Fruit fly (Drosophila melanogaster) ovary, adult (tissue): Measurements from ENCODE around the gene CG5853.

Experiments used
- CG17801 ChIP-seq: fragments of 200-800 bp; optimal IDR thresholded peaks from 2 replicates; lab custom pipeline; 2019; ENCODE audit warnings: missing biosample characterization, mild to moderate bottlenecking, missing genetic modification characterization, moderate library complexity; ENCODE audit not compliant: partially characterized antibody

Gene CG5853

DNA sequence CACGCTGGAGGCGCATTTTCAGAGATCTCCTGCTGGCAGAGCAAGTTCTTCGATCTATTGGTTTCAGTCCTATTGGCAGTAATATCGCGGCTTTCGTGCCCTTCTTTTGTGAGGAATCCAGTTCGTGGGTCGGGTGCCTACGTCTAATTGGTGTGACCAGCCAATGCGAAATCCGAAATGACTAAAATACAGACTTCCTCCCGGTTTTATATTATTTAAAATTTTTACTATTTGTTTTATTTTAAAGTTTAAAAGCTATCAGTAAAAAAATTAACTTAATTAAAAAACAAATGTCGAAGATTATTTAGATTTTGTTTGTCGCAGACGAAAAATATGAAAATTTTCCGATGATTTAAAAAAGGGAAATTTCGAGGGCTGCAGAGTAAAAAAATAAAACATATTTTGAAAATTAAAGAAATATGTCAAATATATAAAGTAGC is 16.2 kb upstream of the CG5853 start, which contains the start of gene CG5850:
TSS of gene CG5850 (minus strand) at position 347 of the 440 bp plus-strand sequence.
- peak; percentile 18 for TF ChIP-seq CG17801

DNA sequence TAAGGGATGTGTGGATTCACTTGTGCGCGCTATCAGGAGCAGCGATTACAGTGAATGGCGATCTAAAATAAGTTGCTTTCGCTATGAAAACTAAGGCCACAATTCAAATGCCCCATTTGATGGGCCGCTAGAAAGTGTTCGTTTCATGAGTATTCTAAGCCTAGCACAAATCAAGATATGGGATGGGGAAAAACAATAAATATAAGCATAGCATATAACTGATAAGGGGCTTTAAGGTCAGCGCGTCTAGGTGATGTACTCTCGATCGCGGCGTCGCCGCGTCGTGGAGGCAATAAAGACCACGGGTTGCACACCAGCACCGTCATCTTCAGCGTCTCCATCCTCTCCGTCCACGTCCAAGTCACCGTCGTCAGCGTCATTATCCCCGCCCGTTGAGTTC is 13.3 kb upstream of the CG5853 start:
- TF ChIP-seq CG17801: no peak

- peak; percentile 96 for TF ChIP-seq CG17801
Measured at dm6 chr2L:9956993-9957652, 9.7 kb upstream of the CG5853 start, which contains the start of the genes CG4658 and CG5846. Gene CG4658 (plus strand): TSS chr2L:9957132. Gene CG5846 (minus strand): TSS chr2L:9957237.

DNA sequence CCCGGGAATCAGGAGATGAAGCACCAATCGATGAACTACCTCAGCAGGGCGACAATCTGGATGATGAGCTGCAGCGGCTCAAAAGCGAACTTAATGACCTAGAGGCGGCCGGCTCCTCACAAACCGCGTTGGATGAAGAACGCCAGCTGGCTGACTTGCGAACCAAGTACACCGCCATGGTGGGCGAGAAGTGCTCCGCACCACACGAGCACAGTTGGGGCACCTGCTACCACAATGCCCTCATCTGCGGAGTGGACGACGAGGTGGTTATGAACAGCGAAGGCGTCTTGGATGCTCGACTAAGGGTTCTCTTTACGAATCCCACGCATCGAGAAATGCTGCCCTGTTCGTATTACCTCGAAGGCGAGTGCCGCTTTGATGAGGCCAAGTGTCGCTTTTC is 7.2 kb upstream of the CG5853 start:
- TF ChIP-seq CG17801: no peak

- peak; percentile 94 for TF ChIP-seq CG17801
Measured at dm6 chr2L:9954119-9954518, 6.7 kb upstream of the CG5853 start, which contains the start of the genes CG13126 and CG4709. Gene CG13126 (minus strand): TSS chr2L:9954181. Gene CG4709 (plus strand): TSS chr2L:9954325.

dm6 chr2L:9949178-9950062 is 2.0 kb upstream of the CG5853 start:
- TF ChIP-seq CG17801: no peak

- TF ChIP-seq CG17801: no peak
Measured at dm6 chr2L:9948520-9948858, 1.0 kb upstream of the CG5853 start.

dm6 chr2L:9947738-9948519 is 481 bp upstream of the CG5853 start:
- no peak for TF ChIP-seq CG17801

- no peak for TF ChIP-seq CG17801
Measured at dm6 chr2L:9946051-9946450, 1.4 kb downstream of the CG5853 start.

DNA sequence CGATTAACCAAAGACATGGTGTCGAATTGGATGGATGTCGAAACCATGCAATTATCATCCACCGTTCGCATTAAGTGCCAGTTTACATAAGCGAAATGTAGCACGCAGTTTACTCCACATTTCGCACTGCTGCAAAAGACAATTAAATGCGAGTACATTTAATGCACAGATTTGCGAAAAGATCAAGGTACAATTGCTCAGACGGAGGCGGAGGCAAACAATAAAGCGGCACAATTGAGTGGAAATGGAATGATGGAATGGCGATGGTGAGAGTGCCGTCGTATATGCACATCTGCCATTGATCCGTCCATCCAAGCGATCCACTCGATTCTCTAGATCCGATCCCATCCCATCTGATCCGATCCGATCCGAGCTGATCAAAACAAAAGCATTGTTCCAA is 2.4 kb downstream of the CG5853 start:
- no peak for TF ChIP-seq CG17801

- TF ChIP-seq CG17801: no peak
Measured at dm6 chr2L:9943521-9943920, 3.9 kb downstream of the CG5853 start.

DNA sequence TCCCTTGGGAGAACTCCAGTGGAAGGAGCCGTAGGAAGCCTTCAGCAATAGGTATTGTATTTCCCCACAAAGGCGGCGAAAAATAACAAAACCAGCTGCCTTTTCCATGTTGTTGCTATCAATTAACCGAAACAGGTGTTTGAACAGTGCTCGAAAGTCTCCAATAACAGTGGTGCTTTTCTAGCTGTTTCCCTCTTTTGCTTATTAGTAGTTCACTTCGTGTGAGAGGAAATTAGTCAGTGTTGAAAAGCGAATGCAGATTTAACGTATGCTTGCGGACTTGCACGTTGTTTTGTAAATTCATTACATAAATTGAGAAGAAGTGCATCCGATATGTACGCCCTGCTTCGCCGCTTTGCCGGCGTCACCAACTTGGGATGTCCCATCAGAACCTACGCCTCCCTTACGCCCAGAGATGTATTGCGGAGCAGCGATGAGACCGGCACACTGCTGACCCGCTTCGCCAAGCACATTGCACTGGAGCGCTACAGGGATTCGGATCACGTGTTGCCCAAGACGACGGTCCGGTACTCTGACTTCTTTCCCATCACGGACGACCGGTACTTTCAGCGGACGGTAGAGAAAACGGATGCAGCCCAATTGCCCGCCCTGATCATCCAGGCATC is 8.7 kb downstream of the CG5853 start, which contains the start of the genes Datp and CG4619:
TSS of gene Datp (minus strand) at position 160 of the 626 bp plus-strand sequence.
TSS of gene CG4619 (plus strand) at position 233 of the 626 bp plus-strand sequence.
- TF ChIP-seq CG17801: peak; percentile 59

- peak; percentile 69 for TF ChIP-seq CG17801
Measured at dm6 chr2L:9937908-9938307, 9.5 kb downstream of the CG5853 start, which contains the start of gene Arglu1. Gene Arglu1 (minus strand): TSS chr2L:9938134.

- no peak for TF ChIP-seq CG17801
Measured at dm6 chr2L:9933063-9933462, 14.4 kb downstream of the CG5853 start, which contains the start of gene Cpr30F. Gene Cpr30F (minus strand): TSS chr2L:9933163.

- TF ChIP-seq CG17801: no peak
Measured at dm6 chr2L:9930280-9930679, 17.2 kb downstream of the CG5853 start, which contains the start of gene CG42367. Gene CG42367 (plus strand): TSS chr2L:9930580.

DNA sequence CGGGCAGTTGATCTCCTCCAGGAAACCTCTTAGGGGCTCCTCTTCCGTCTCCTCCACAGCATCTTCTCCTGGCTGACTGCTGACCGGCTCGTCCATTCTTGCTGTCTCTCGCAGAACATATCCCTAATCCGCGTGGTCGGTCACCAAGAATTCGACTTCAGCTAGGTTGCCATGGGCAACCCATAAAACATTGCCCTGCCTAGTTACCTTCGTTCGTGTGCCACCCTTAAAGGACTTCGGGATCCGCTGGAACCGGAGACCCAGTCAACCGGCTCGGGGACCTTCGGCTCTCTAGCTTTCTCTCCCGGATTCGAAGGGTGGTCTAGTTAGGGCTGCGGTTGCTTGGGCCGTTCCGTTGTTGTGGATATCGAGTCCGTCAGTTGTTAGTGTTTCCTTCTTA is 22.7 kb downstream of the CG5853 start, which contains the start of the genes TbCMF46 and CG42366:
TSS of gene TbCMF46 (minus strand) at position 101 of the 400 bp plus-strand sequence.
TSS of gene CG42366 (plus strand) at position 397 of the 400 bp plus-strand sequence.
- TF ChIP-seq CG17801: no peak
